Worm (Caenorhabditis elegans) whole organism, L4/young adult: ENCODE data around the gene K03B4.8.

ENCODE experiments used
- W03F9.2 ChIP-seq: fragments of 150-350 bp; optimal IDR thresholded peaks from 2 replicates; lab custom pipeline; 2014; ENCODE audit warnings: missing biosample characterization, missing genetic modification characterization
- dao-5 ChIP-seq: sonication (generic microtip); optimal IDR thresholded peaks from 2 replicates; lab custom pipeline; 2016; ENCODE audit warnings: missing genotype, missing genetic modification characterization, moderate library complexity, missing compliant biosample characterization
- him-1 ChIP-seq: sonication (generic microtip); optimal IDR thresholded peaks from 2 replicates; lab custom pipeline; 2016; ENCODE audit warnings: missing genotype, missing genetic modification reagents, missing genetic modification characterization, missing compliant biosample characterization

- TF ChIP-seq dao-5 (tag; lab: Kevin White, UChicago) = no peak
- no peak for TF ChIP-seq him-1 (tag; lab: Kevin White, UChicago)
- no peak for TF ChIP-seq W03F9.2 (tag; lab: Kevin White, UChicago)
These were observed 48.1 kb downstream of the K03B4.8 start for ce11 chrV:4626344-4626743.
